Fruit fly (Drosophila melanogaster) whole organism, adult: ENCODE measurements around the gene CG13606.

ENCODE experiments used
- CG11617 ChIP-seq: fragments of 200-800 bp; sonication (Bioruptor generic); optimal IDR thresholded peaks from 2 replicates; lab custom pipeline; 2017; ENCODE audit warnings: mild to moderate bottlenecking, missing biosample characterization, missing genetic modification reagents, missing genetic modification characterization
- CG12768 ChIP-seq: fragments of 200-800 bp; sonication (Bioruptor generic); optimal IDR thresholded peaks from 2 replicates; lab custom pipeline; 2017; ENCODE audit warnings: missing biosample characterization, missing genetic modification characterization, mild to moderate bottlenecking, moderate library complexity, missing genetic modification reagents
- CG14711 ChIP-seq: fragments of 200-800 bp; sonication (Bioruptor generic); optimal IDR thresholded peaks from 2 replicates; lab custom pipeline; 2018; ENCODE audit warnings: missing biosample characterization, mild to moderate bottlenecking, missing genetic modification characterization, moderate library complexity
- CG1620 ChIP-seq: fragments of 200-800 bp; sonication (Bioruptor generic); optimal IDR thresholded peaks from 2 replicates; lab custom pipeline; 2016; ENCODE audit warnings: missing biosample characterization, missing genetic modification characterization
- CG33017 ChIP-seq: fragments of 200-800 bp; sonication (Bioruptor generic); optimal IDR thresholded peaks from 2 replicates; lab custom pipeline; 2018; ENCODE audit warnings: missing biosample characterization, mild to moderate bottlenecking, missing genetic modification characterization, moderate library complexity
- CG5204 ChIP-seq: fragments of 200-800 bp; sonication (Bioruptor generic); optimal IDR thresholded peaks from 2 replicates; lab custom pipeline; 2016; ENCODE audit warnings: missing biosample characterization, missing genetic modification characterization
- CG7045 ChIP-seq: fragments of 200-800 bp; sonication (Bioruptor generic); optimal IDR thresholded peaks from 2 replicates; lab custom pipeline; 2017; ENCODE audit warnings: missing biosample characterization, mild to moderate bottlenecking, missing genetic modification characterization
- CG7101 ChIP-seq: fragments of 200-800 bp; sonication (Bioruptor generic); optimal IDR thresholded peaks from 2 replicates; lab custom pipeline; 2018; ENCODE audit warnings: missing biosample characterization, mild to moderate bottlenecking, missing genetic modification characterization, moderate library complexity
- Clk ChIP-seq: fragments of 200-800 bp; sonication (Bioruptor generic); optimal IDR thresholded peaks from 2 replicates; lab custom pipeline; 2017; ENCODE audit warnings: missing biosample characterization, missing genetic modification characterization
- Crg-1 ChIP-seq: fragments of 200-800 bp; sonication (Bioruptor generic); optimal IDR thresholded peaks from 2 replicates; lab custom pipeline; 2016; ENCODE audit warnings: missing biosample characterization, missing genetic modification characterization
- Hr96 ChIP-seq: fragments of 200-800 bp; sonication (Bioruptor generic); optimal IDR thresholded peaks from 2 replicates; lab custom pipeline; 2016; ENCODE audit warnings: missing biosample characterization, missing genetic modification characterization
- Mnt ChIP-seq: fragments of 200-800 bp; sonication (Bioruptor generic); optimal IDR thresholded peaks from 2 replicates; lab custom pipeline; 2016; ENCODE audit warnings: missing biosample characterization, mild to moderate bottlenecking, missing genetic modification characterization
- bab1 ChIP-seq: fragments of 200-800 bp; sonication (Bioruptor generic); optimal IDR thresholded peaks from 3 replicates; lab custom pipeline; 2019; ENCODE audit warnings: missing biosample characterization, mild to moderate bottlenecking, missing genetic modification characterization, moderate library complexity
- cic ChIP-seq: fragments of 200-800 bp; sonication (Bioruptor generic); optimal IDR thresholded peaks from 2 replicates; lab custom pipeline; 2017; ENCODE audit warnings: missing biosample characterization, mild to moderate bottlenecking, missing genetic modification characterization, moderate library complexity
- cnc ChIP-seq, 2 experiments: fragments of >200 bp; optimal IDR thresholded peaks; 2 replicates each; lab custom pipeline; 2017
- kay ChIP-seq: fragments of 200-800 bp; sonication (Bioruptor generic); peaks from one replicate; lab custom pipeline; 2016; ENCODE audit warnings: missing biosample characterization, missing genetic modification characterization, borderline replicate concordance
- ovo ChIP-seq: fragments of 200-800 bp; sonication (Bioruptor generic); optimal IDR thresholded peaks from 2 replicates; lab custom pipeline; 2016; ENCODE audit warnings: missing biosample characterization, missing genetic modification characterization
- pad ChIP-seq: fragments of 200-800 bp; sonication (Bioruptor generic); optimal IDR thresholded peaks from 3 replicates; lab custom pipeline; 2017; ENCODE audit warnings: missing biosample characterization, missing genetic modification characterization, mild to moderate bottlenecking, moderate library complexity, missing genetic modification reagents
- tj ChIP-seq: fragments of 200-800 bp; sonication (Bioruptor generic); optimal IDR thresholded peaks from 3 replicates; lab custom pipeline; 2017; ENCODE audit warnings: missing biosample characterization, mild to moderate bottlenecking, missing genetic modification characterization, moderate library complexity
- toe ChIP-seq: fragments of 200-800 bp; sonication (Bioruptor generic); optimal IDR thresholded peaks from 2 replicates; lab custom pipeline; 2016; ENCODE audit warnings: missing biosample characterization, missing genetic modification characterization

The CG13606 gene

DNA sequence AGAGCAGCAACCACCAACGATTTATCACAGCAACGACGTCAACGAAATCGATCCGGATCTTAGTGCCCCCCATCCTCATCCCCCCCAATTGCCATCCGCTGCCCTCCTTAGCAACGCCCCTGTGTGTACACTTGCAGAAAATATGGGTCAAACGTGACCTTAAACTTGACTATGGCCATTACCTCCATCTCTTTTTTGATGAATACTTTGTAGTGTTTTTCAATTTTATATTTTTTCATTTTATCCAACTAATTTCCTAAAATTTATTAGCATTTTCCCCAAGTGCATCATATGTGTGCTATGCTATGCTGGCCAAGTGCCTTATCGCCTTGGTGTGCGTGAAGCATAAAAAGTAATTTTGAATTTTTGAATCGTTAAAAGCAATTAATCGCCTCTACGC, 29.5 kb upstream of the CG13606 start:
- TF ChIP-seq CG5204 (GFP tag; lab: Kevin White, UChicago) (no peak), Crg-1 (no peak), CG7045 (GFP tag; lab: Kevin White, UChicago) (no peak), cnc (optimal IDR thresholded peaks at IDR 0.05; lab: Kevin White, UChicago) (no peak), CG11617 (GFP tag; lab: Kevin White, UChicago) (no peak), bab1 (GFP tag; lab: Kevin White, UChicago) (no peak)

- TF ChIP-seq CG14711 (tag; lab: Kevin White, UChicago) (no peak), CG7045 (GFP tag; lab: Kevin White, UChicago) (no peak), Mnt (GFP tag; lab: Kevin White, UChicago) (no peak), pad (GFP tag; lab: Kevin White, UChicago) (no peak), CG7101 (tag; lab: Kevin White, UChicago) (no peak)
These were observed 29.1 kb upstream of the CG13606 start for dm6 chr3R:24143372-24143771.

dm6 chr3R:24143779-24144178, 28.6 kb upstream of the CG13606 start:
- TF ChIP-seq CG11617 (GFP tag; lab: Kevin White, UChicago): no peak
- TF ChIP-seq bab1 (GFP tag; lab: Kevin White, UChicago): no peak
- TF ChIP-seq kay: no peak
- TF ChIP-seq CG5204 (GFP tag; lab: Kevin White, UChicago): no peak

DNA sequence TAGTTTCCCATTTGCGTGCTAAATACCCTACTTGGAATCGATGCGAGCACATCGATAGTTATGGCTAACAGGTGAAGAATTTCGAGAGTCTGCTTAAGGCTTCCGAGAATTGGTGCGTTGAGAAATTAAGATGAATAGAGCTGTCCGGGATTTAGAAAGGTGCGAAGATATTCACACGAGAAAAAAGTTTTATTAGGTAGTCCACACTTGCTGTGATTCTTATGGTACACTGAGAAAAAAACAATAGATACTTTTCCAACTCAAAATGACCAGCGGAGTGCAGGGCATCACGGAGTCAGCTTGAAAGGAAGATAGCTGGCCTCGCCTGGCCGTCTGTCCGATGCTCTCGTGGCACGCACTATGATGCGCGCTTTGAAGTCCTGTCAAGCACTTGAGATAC, 27.9 kb upstream of the CG13606 start:
- TF ChIP-seq CG1620 (GFP tag; lab: Kevin White, UChicago) (no peak), toe (no peak), CG33017 (tag; lab: Kevin White, UChicago) (no peak), Crg-1 (no peak), Clk (GFP tag; lab: Kevin White, UChicago) (no peak), CG14711 (tag; lab: Kevin White, UChicago) (no peak), cic (GFP tag; lab: Kevin White, UChicago) (no peak), CG5204 (GFP tag; lab: Kevin White, UChicago) (no peak), CG7045 (GFP tag; lab: Kevin White, UChicago) (no peak), CG12768 (no peak), tj (GFP tag; lab: Kevin White, UChicago) (no peak), CG11617 (GFP tag; lab: Kevin White, UChicago) (no peak), cnc (optimal IDR thresholded peaks at IDR 0.05; lab: Kevin White, UChicago) (no peak), pad (GFP tag; lab: Kevin White, UChicago) (no peak), CG7101 (tag; lab: Kevin White, UChicago) (no peak), Mnt (GFP tag; lab: Kevin White, UChicago) (no peak), kay (no peak)

- peak; percentile 22 for TF ChIP-seq CG33017 (tag; lab: Kevin White, UChicago)
- no peak for TF ChIP-seq Clk (GFP tag; lab: Kevin White, UChicago)
- TF ChIP-seq CG11617 (GFP tag; lab: Kevin White, UChicago): peak; percentile 61
- no peak for TF ChIP-seq Hr96 (GFP tag; lab: Kevin White, UChicago)
- TF ChIP-seq CG7101 (tag; lab: Kevin White, UChicago): peak; percentile 23
- TF ChIP-seq ovo: no peak
- no peak for TF ChIP-seq tj (GFP tag; lab: Kevin White, UChicago)
- TF ChIP-seq CG12768: peak; percentile 3
- TF ChIP-seq cnc (optimal IDR thresholded peaks at IDR 0.05; lab: Kevin White, UChicago): no peak
- TF ChIP-seq Crg-1: peak; percentile 16
- TF ChIP-seq Mnt (GFP tag; lab: Kevin White, UChicago): peak; percentile 18
- TF ChIP-seq CG1620 (GFP tag; lab: Kevin White, UChicago): peak; percentile 7
- peak; percentile 3 for TF ChIP-seq pad (GFP tag; lab: Kevin White, UChicago)
- TF ChIP-seq bab1 (GFP tag; lab: Kevin White, UChicago): peak; percentile 31
- TF ChIP-seq CG7045 (GFP tag; lab: Kevin White, UChicago): no peak
- peak; percentile 60 for TF ChIP-seq toe
- no peak for TF ChIP-seq kay
- TF ChIP-seq cic (GFP tag; lab: Kevin White, UChicago): no peak
- peak; percentile 18 for TF ChIP-seq CG14711 (tag; lab: Kevin White, UChicago)
- peak; percentile 66 for TF ChIP-seq CG5204 (GFP tag; lab: Kevin White, UChicago)
These were observed 23.6 kb upstream of the CG13606 start, which contains the start of gene Slimp for dm6 chr3R:24148838-24149237. TSS of gene Slimp (minus strand) at chr3R:24148967.

DNA sequence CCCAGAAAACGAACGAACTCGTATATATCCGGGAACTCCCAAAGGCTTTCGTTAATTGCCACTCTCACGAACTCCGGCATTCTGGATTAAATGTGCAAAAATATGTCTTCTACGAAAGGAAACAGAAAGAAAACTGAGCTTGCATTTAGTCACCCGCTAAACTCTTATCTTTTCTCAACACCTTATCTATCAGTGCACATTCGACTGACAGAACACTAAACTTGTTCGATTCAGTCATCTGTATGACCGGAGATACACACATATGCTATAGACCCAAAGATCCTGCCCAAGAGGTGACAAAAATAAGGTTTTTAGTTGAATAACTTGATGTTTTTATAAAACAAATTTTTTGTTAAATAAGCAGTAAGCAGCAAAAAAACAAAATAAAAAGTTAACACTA, 22.3 kb upstream of the CG13606 start, which contains the start of gene p38c:
TSS of gene p38c (minus strand) at position 101 of the 400 bp plus-strand sequence.
- TF ChIP-seq Clk (GFP tag; lab: Kevin White, UChicago): no peak
- no peak for TF ChIP-seq CG11617 (GFP tag; lab: Kevin White, UChicago)
- no peak for TF ChIP-seq cic (GFP tag; lab: Kevin White, UChicago)
- no peak for TF ChIP-seq Mnt (GFP tag; lab: Kevin White, UChicago)
- no peak for TF ChIP-seq bab1 (GFP tag; lab: Kevin White, UChicago)
- TF ChIP-seq CG7101 (tag; lab: Kevin White, UChicago): no peak
- TF ChIP-seq CG12768: no peak
- no peak for TF ChIP-seq Hr96 (GFP tag; lab: Kevin White, UChicago)
- TF ChIP-seq pad (GFP tag; lab: Kevin White, UChicago): no peak
- no peak for TF ChIP-seq CG7045 (GFP tag; lab: Kevin White, UChicago)
- TF ChIP-seq Crg-1: no peak
- TF ChIP-seq CG5204 (GFP tag; lab: Kevin White, UChicago): no peak
